Worm (Caenorhabditis elegans): Measurements from ENCODE around the gene trul-1.

DNA sequence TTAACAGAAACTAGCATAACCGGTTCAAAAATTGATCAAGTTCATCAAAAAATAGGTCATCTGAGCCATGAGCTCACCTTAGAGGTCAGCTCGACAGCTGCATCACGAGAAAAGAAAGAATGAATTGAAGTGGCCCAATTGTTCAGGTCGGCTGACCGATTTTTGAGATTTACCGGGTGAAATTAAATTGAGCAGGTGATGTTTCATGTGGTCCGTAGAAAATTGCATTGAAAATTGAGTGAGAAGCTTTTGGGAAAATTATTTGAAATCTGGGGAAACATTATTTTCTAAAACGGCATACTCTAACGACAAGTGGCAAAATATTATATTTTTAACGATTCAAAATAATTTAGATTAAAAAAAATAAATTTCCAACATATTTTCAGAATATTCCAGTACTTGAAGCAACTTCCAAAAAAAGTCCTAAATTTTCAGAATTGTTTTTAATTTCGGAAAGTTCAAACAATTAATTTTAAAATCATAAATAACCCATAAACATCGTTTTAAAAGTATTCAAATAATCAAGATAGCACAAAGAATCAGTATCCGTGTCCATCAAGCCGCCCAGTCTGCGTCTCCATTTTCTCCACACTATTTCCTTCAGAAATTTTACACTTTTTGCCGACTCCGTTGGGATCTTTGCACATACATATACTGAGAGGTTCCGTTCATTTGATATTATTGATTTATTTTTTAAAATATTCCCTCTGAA is 43.4 kb upstream of the trul-1 start, which contains the start of gene sgcb-1:
- no peak for TF ChIP-seq ces-1 (GFP tag; optimal IDR thresholded peaks at IDR 0.05)
- TF ChIP-seq ceh-83 (GFP tag; optimal IDR thresholded peaks at IDR 0.05): no peak

Data from whole organism, mixed stage, embryonic.